Fruit fly (Drosophila melanogaster) whole organism, embryonic: ENCODE measurements around the gene CG17612.

Experiments used
- ATbp ChIP-seq: fragments of 200-800 bp; sonication (Bioruptor generic); optimal IDR thresholded peaks from 2 replicates; lab custom pipeline; 2017; ENCODE audit warnings: missing biosample characterization, mild to moderate bottlenecking, missing genetic modification characterization, missing genetic modification reagents
- Adf1 ChIP-seq: fragments of 200-800 bp; sonication (Bioruptor generic); IDR thresholded peaks from 2 replicates; pipeline ENCODE4 v1.3.6; 2022; ENCODE audit warnings: missing biosample characterization, missing genetic modification characterization
- Antp ChIP-seq: fragments of 200-800 bp; sonication (Bioruptor generic); optimal IDR thresholded peaks from 3 replicates; lab custom pipeline; 2016; ENCODE audit warnings: missing biosample characterization, missing genetic modification characterization
- B-H1 ChIP-seq: fragments of 200-800 bp; sonication (Bioruptor generic); IDR thresholded peaks from 3 replicates; pipeline ENCODE4 v1.3.6; 2022; ENCODE audit warnings: missing biosample characterization, missing genetic modification characterization
- CG10209 ChIP-seq: fragments of 200-800 bp; sonication (Bioruptor generic); optimal IDR thresholded peaks from 3 replicates; lab custom pipeline; 2017; ENCODE audit warnings: missing biosample characterization, mild to moderate bottlenecking, missing genetic modification characterization, missing genetic modification reagents
- CG10462 ChIP-seq: fragments of 200-800 bp; sonication (Bioruptor generic); optimal IDR thresholded peaks from 2 replicates; lab custom pipeline; 2016; ENCODE audit warnings: missing biosample characterization, missing genetic modification characterization
- CG10543 ChIP-seq: fragments of 200-800 bp; sonication (Bioruptor generic); optimal IDR thresholded peaks from 3 replicates; lab custom pipeline; 2017; ENCODE audit warnings: missing biosample characterization, mild to moderate bottlenecking, missing genetic modification characterization, moderate library complexity
- CG10979 ChIP-seq: fragments of 200-800 bp; sonication (Bioruptor generic); optimal IDR thresholded peaks from 2 replicates; lab custom pipeline; 2018; ENCODE audit warnings: missing biosample characterization, mild to moderate bottlenecking, missing genetic modification characterization, moderate library complexity
- CG12299 ChIP-seq: fragments of 200-800 bp; sonication (Bioruptor generic); optimal IDR thresholded peaks from 2 replicates; lab custom pipeline; 2018; ENCODE audit warnings: missing biosample characterization, mild to moderate bottlenecking, missing genetic modification characterization
- CG15011 ChIP-seq: fragments of 200-800 bp; sonication (Bioruptor generic); optimal IDR thresholded peaks from 3 replicates; lab custom pipeline; 2018; ENCODE audit warnings: missing biosample characterization, mild to moderate bottlenecking, missing genetic modification characterization
- CG15269 ChIP-seq: fragments of 200-800 bp; sonication (Bioruptor generic); optimal IDR thresholded peaks from 2 replicates; lab custom pipeline; 2018; ENCODE audit warnings: missing biosample characterization, mild to moderate bottlenecking, missing genetic modification characterization, moderate library complexity
- CG15696 ChIP-seq: fragments of 200-800 bp; sonication (Bioruptor generic); optimal IDR thresholded peaks from 2 replicates; lab custom pipeline; 2019; ENCODE audit warnings: missing biosample characterization, mild to moderate bottlenecking, missing genetic modification characterization, moderate library complexity
- CG1603 ChIP-seq: fragments of 200-800 bp; sonication (Bioruptor generic); optimal IDR thresholded peaks from 2 replicates; lab custom pipeline; 2019; ENCODE audit warnings: missing biosample characterization, mild to moderate bottlenecking, missing genetic modification characterization, moderate library complexity
- CG17328 ChIP-seq: fragments of 200-800 bp; sonication (Bioruptor generic); IDR thresholded peaks from 2 replicates; pipeline ENCODE4 v1.3.6; 2022; ENCODE audit warnings: missing biosample characterization, missing genetic modification characterization
- CG1792 ChIP-seq: fragments of 200-800 bp; sonication (Bioruptor generic); optimal IDR thresholded peaks from 2 replicates; lab custom pipeline; 2016; ENCODE audit warnings: missing biosample characterization, missing genetic modification characterization
- CG1832 ChIP-seq: fragments of 200-800 bp; sonication (Bioruptor generic); optimal IDR thresholded peaks from 2 replicates; lab custom pipeline; 2017; ENCODE audit warnings: missing biosample characterization, mild to moderate bottlenecking, missing genetic modification characterization, inconsistent platforms
- CG2120 ChIP-seq: fragments of 200-800 bp; sonication (Bioruptor generic); optimal IDR thresholded peaks from 3 replicates; lab custom pipeline; 2016; ENCODE audit warnings: missing biosample characterization, missing genetic modification characterization
- CG2712 ChIP-seq: fragments of 200-800 bp; optimal IDR thresholded peaks from 3 replicates; lab custom pipeline; 2019; ENCODE audit warnings: missing biosample characterization, mild to moderate bottlenecking, missing genetic modification characterization, moderate library complexity
- CG34224 ChIP-seq: fragments of 200-800 bp; sonication (Bioruptor generic); IDR thresholded peaks from 3 replicates; pipeline ENCODE4 v1.3.6; 2022; ENCODE audit warnings: missing biosample characterization, missing genetic modification characterization; ENCODE audit not compliant: partially characterized antibody
- CG42726 ChIP-seq: fragments of 200-800 bp; sonication (Bioruptor generic); IDR thresholded peaks from 2 replicates; pipeline ENCODE4 v1.3.6; 2022; ENCODE audit warnings: missing biosample characterization, missing genetic modification characterization; ENCODE audit not compliant: partially characterized antibody
- CG7271 ChIP-seq: fragments of 200-800 bp; sonication (Bioruptor generic); optimal IDR thresholded peaks from 2 replicates; lab custom pipeline; 2018; ENCODE audit warnings: missing biosample characterization, mild to moderate bottlenecking, missing genetic modification characterization, moderate library complexity
- CG7357 ChIP-seq: fragments of 200-800 bp; sonication (Bioruptor generic); IDR thresholded peaks from 3 replicates; pipeline ENCODE4 v1.3.6; 2022; ENCODE audit warnings: missing biosample characterization, missing genetic modification characterization
- CG7372 ChIP-seq: fragments of 200-800 bp; sonication (Bioruptor generic); IDR thresholded peaks from 2 replicates; pipeline ENCODE4 v1.3.6; 2022; ENCODE audit warnings: missing biosample characterization, missing genetic modification characterization
- CG7839 ChIP-seq: fragments of 200-800 bp; sonication (Bioruptor generic); optimal IDR thresholded peaks from 3 replicates; lab custom pipeline; 2018; ENCODE audit warnings: missing biosample characterization, mild to moderate bottlenecking, missing genetic modification characterization, moderate library complexity
- CG9437 ChIP-seq: fragments of 200-800 bp; sonication (Bioruptor generic); optimal IDR thresholded peaks from 2 replicates; lab custom pipeline; 2018; ENCODE audit warnings: missing biosample characterization, mild to moderate bottlenecking, missing genetic modification characterization
- Dek ChIP-seq: fragments of 200-800 bp; sonication (Bioruptor generic); optimal IDR thresholded peaks from 3 replicates; lab custom pipeline; 2019; ENCODE audit warnings: missing biosample characterization, mild to moderate bottlenecking, missing genetic modification characterization, moderate library complexity
- Dp ChIP-seq: fragments of 200-800 bp; sonication (Bioruptor generic); optimal IDR thresholded peaks from 2 replicates; lab custom pipeline; 2018; ENCODE audit warnings: missing biosample characterization, mild to moderate bottlenecking, missing genetic modification characterization, moderate library complexity
- NC2α ChIP-seq: fragments of 200-800 bp; sonication (Bioruptor generic); optimal IDR thresholded peaks from 2 replicates; lab custom pipeline; 2016; ENCODE audit warnings: missing biosample characterization, missing genetic modification characterization
- NC2β ChIP-seq: fragments of 200-800 bp; sonication (Bioruptor generic); optimal IDR thresholded peaks from 2 replicates; lab custom pipeline; 2016; ENCODE audit warnings: missing biosample characterization, missing genetic modification characterization
- Neu2 ChIP-seq: fragments of 200-800 bp; sonication (Bioruptor generic); optimal IDR thresholded peaks from 3 replicates; lab custom pipeline; 2016; ENCODE audit warnings: missing biosample characterization, missing genetic modification characterization, borderline replicate concordance
- Oli ChIP-seq: fragments of 200-800 bp; sonication (Bioruptor generic); optimal IDR thresholded peaks from 2 replicates; lab custom pipeline; 2018; ENCODE audit warnings: missing biosample characterization, mild to moderate bottlenecking, missing genetic modification characterization, moderate library complexity
- Rfx ChIP-seq: fragments of 200-800 bp; sonication (Bioruptor generic); IDR thresholded peaks from 2 replicates; pipeline ENCODE4 v1.3.6; 2022; ENCODE audit warnings: missing biosample characterization, missing genetic modification characterization
- Ssrp ChIP-seq: fragments of 200-800 bp; sonication (Bioruptor generic); optimal IDR thresholded peaks from 2 replicates; lab custom pipeline; 2018; ENCODE audit warnings: missing biosample characterization, mild to moderate bottlenecking, missing genetic modification characterization, moderate library complexity
- ap ChIP-seq: fragments of 200-800 bp; sonication (Bioruptor generic); IDR thresholded peaks from 2 replicates; pipeline ENCODE4 v1.3.6; 2022; ENCODE audit warnings: missing biosample characterization, missing genetic modification characterization
- ash1 ChIP-seq: fragments of 200-800 bp; sonication (Bioruptor generic); optimal IDR thresholded peaks from 2 replicates; lab custom pipeline; 2018; ENCODE audit warnings: missing biosample characterization, mild to moderate bottlenecking, missing genetic modification characterization
- bsh ChIP-seq, 2 experiments: fragments of 200-800 bp; sonication (Bioruptor generic); optimal IDR thresholded peaks; 2 replicates each; lab custom pipeline; 2017 to 2018; ENCODE audit warnings: mild to moderate bottlenecking in 2 of 2, missing biosample characterization in 2 of 2, missing genetic modification characterization in 2 of 2, moderate library complexity in 1 of 2
- chif ChIP-seq, 2 experiments: fragments of 200-800 bp; sonication (Bioruptor generic); optimal IDR thresholded peaks; 3 replicates each; lab custom pipeline; 2016; ENCODE audit warnings: missing biosample characterization in 2 of 2, missing genetic modification characterization in 2 of 2
- dmrt11E ChIP-seq: fragments of 200-800 bp; sonication (Bioruptor generic); optimal IDR thresholded peaks from 3 replicates; lab custom pipeline; 2018; ENCODE audit warnings: missing biosample characterization, mild to moderate bottlenecking, missing genetic modification characterization, moderate library complexity
- ems ChIP-seq: fragments of 200-800 bp; sonication (Bioruptor generic); optimal IDR thresholded peaks from 3 replicates; lab custom pipeline; 2016; ENCODE audit warnings: missing biosample characterization, missing genetic modification characterization
- gcm2 ChIP-seq: fragments of 200-800 bp; sonication (Bioruptor generic); optimal IDR thresholded peaks from 2 replicates; lab custom pipeline; 2016; ENCODE audit warnings: missing biosample characterization, missing genetic modification characterization
- grau ChIP-seq: fragments of 200-800 bp; optimal IDR thresholded peaks from 3 replicates; lab custom pipeline; 2019; ENCODE audit warnings: missing biosample characterization, mild to moderate bottlenecking, missing genetic modification characterization, moderate library complexity
- gsb-n ChIP-seq: fragments of 200-800 bp; sonication (Bioruptor generic); optimal IDR thresholded peaks from 3 replicates; lab custom pipeline; 2018; ENCODE audit warnings: missing biosample characterization, mild to moderate bottlenecking, missing genetic modification characterization
- lab ChIP-seq: fragments of 200-800 bp; sonication (Bioruptor generic); optimal IDR thresholded peaks from 3 replicates; lab custom pipeline; 2017; ENCODE audit warnings: missing biosample characterization, missing genetic modification characterization, mild to moderate bottlenecking, moderate library complexity, missing genetic modification reagents
- p53 ChIP-seq: fragments of 200-800 bp; sonication (Bioruptor generic); optimal IDR thresholded peaks from 2 replicates; lab custom pipeline; 2016; ENCODE audit warnings: missing biosample characterization, missing genetic modification characterization
- peb ChIP-seq: fragments of 200-800 bp; sonication (Bioruptor generic); IDR thresholded peaks from 2 replicates; pipeline ENCODE4 v1.3.6; 2022; ENCODE audit warnings: missing biosample characterization, missing genetic modification characterization
- schlank ChIP-seq: fragments of 200-800 bp; sonication (Bioruptor generic); optimal IDR thresholded peaks from 2 replicates; lab custom pipeline; 2018; ENCODE audit warnings: missing biosample characterization, mild to moderate bottlenecking, missing genetic modification characterization
- slp2 ChIP-seq: fragments of 200-800 bp; sonication (Bioruptor generic); optimal IDR thresholded peaks from 2 replicates; lab custom pipeline; 2016; ENCODE audit warnings: missing biosample characterization, missing genetic modification characterization
- stc ChIP-seq: fragments of 200-800 bp; sonication (Bioruptor generic); IDR thresholded peaks from 2 replicates; pipeline ENCODE4 v1.3.6; 2022; ENCODE audit warnings: missing biosample characterization, missing genetic modification characterization
- tio ChIP-seq: fragments of 200-800 bp; sonication (Bioruptor generic); optimal IDR thresholded peaks from 2 replicates; lab custom pipeline; 2017; ENCODE audit warnings: missing biosample characterization, missing genetic modification characterization, inconsistent platforms
- trh ChIP-seq: fragments of 200-800 bp; sonication (Bioruptor generic); optimal IDR thresholded peaks from 2 replicates; lab custom pipeline; 2016; ENCODE audit warnings: missing biosample characterization, missing genetic modification characterization
- tx ChIP-seq: fragments of 200-800 bp; sonication (Bioruptor generic); optimal IDR thresholded peaks from 2 replicates; lab custom pipeline; 2016; ENCODE audit warnings: missing biosample characterization, missing genetic modification characterization

Gene CG17612

DNA sequence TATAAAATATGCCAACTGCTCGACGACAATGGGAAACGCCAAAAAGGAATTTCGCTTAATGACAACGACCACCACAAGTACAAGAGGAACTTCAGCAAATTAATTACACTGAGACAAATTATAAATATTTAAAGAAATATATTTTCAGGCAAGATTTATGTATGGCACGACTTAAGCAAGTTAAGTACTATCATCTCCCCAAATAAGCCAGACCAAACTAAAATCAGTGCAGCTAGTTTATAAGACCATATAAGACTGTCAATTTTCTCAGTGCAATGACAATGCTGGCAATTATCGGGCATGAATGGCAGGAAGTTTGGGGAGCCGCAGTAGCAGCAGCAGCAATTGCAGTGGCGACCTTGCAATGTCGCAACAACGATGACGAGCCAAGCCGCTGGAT is 34.0 kb downstream of the CG17612 start (continued):
- TF ChIP-seq CG7372 (GFP tag; lab: Robert Waterston, UW): no peak
- TF ChIP-seq CG42726 (GFP tag; lab: Robert Waterston, UW): no peak
- TF ChIP-seq Antp (GFP tag; lab: Kevin White, UChicago): no peak
- no peak for TF ChIP-seq CG34224
- no peak for TF ChIP-seq schlank
- no peak for TF ChIP-seq slp2 (GFP tag; lab: Kevin White, UChicago)
- no peak for TF ChIP-seq CG10462 (GFP tag; lab: Kevin White, UChicago)
- no peak for TF ChIP-seq gsb-n (tag; lab: Kevin White, UChicago)
- TF ChIP-seq chif (GFP tag; optimal IDR thresholded peaks at IDR 0.05; lab: Kevin White, UChicago): no peak
- TF ChIP-seq NC2β: no peak
- TF ChIP-seq B-H1: no peak
- TF ChIP-seq ATbp: no peak
- no peak for TF ChIP-seq CG12299 (tag; lab: Kevin White, UChicago)
- no peak for TF ChIP-seq ems (GFP tag; lab: Kevin White, UChicago)
- TF ChIP-seq CG2712 (tag; lab: Kevin White, UChicago): peak; percentile 36
- TF ChIP-seq tio (GFP tag; lab: Kevin White, UChicago): no peak
- no peak for TF ChIP-seq Ssrp (tag; lab: Kevin White, UChicago)
- no peak for TF ChIP-seq CG1603 (tag; lab: Kevin White, UChicago)
- 0 out of 3 replicates have a peak, but pooled peaks have one; percentile 8 for TF ChIP-seq CG7357 (GFP tag; lab: Robert Waterston, UW)
- peak; percentile 62 for TF ChIP-seq dmrt11E (tag; lab: Kevin White, UChicago)
- TF ChIP-seq CG7839 (tag; lab: Kevin White, UChicago): peak; percentile 0
- no peak for TF ChIP-seq gcm2 (GFP tag; lab: Kevin White, UChicago)
- TF ChIP-seq CG10543: no peak
- TF ChIP-seq Oli: peak; percentile 17
- peak in 1 of 2 experiments; percentile 35 for TF ChIP-seq bsh (GFP tag; optimal IDR thresholded peaks at IDR 0.05; lab: Kevin White, UChicago)
- TF ChIP-seq CG10979: peak; percentile 38
- TF ChIP-seq CG15696 (tag; lab: Kevin White, UChicago): peak; percentile 23
- TF ChIP-seq tx (GFP tag; lab: Kevin White, UChicago): no peak
- TF ChIP-seq ap (GFP tag; lab: Robert Waterston, UW): 0 out of 2 replicates have a peak, but pooled peaks have one; percentile 12
- no peak for TF ChIP-seq NC2α (GFP tag; lab: Kevin White, UChicago)
- no peak for TF ChIP-seq CG1832 (GFP tag; lab: Kevin White, UChicago)
- no peak for TF ChIP-seq trh (GFP tag; lab: Kevin White, UChicago)
- no peak for TF ChIP-seq ash1
- TF ChIP-seq Dek: no peak
- TF ChIP-seq Rfx: no peak
- no peak for TF ChIP-seq CG9437 (GFP tag; lab: Kevin White, UChicago)
- no peak for TF ChIP-seq lab (GFP tag; lab: Kevin White, UChicago)
- TF ChIP-seq grau (tag; lab: Kevin White, UChicago): peak; percentile 2
- TF ChIP-seq CG1792 (GFP tag; lab: Kevin White, UChicago): no peak
- TF ChIP-seq Neu2 (GFP tag; lab: Kevin White, UChicago): no peak
- no peak for TF ChIP-seq Adf1 (GFP tag; lab: Robert Waterston, UW)
- no peak for TF ChIP-seq CG2120 (GFP tag; lab: Kevin White, UChicago)
- no peak for TF ChIP-seq CG15011 (GFP tag; lab: Kevin White, UChicago)
- TF ChIP-seq CG10209 (GFP tag; lab: Kevin White, UChicago): no peak
- no peak for TF ChIP-seq CG17328 (GFP tag; lab: Robert Waterston, UW)
- TF ChIP-seq peb (GFP tag; lab: Robert Waterston, UW): no peak
- TF ChIP-seq Dp: no peak
- no peak for TF ChIP-seq stc (GFP tag; lab: Robert Waterston, UW)
- no peak for TF ChIP-seq CG7271 (tag; lab: Kevin White, UChicago)
- TF ChIP-seq p53: no peak
- TF ChIP-seq CG15269 (tag; lab: Kevin White, UChicago): no peak
